Worm (Caenorhabditis elegans): Measurements from ENCODE around the gene grl-14.
A peak's percentile ranks its signal among the peaks of the same experiment; 100 is the strongest.

DNA sequence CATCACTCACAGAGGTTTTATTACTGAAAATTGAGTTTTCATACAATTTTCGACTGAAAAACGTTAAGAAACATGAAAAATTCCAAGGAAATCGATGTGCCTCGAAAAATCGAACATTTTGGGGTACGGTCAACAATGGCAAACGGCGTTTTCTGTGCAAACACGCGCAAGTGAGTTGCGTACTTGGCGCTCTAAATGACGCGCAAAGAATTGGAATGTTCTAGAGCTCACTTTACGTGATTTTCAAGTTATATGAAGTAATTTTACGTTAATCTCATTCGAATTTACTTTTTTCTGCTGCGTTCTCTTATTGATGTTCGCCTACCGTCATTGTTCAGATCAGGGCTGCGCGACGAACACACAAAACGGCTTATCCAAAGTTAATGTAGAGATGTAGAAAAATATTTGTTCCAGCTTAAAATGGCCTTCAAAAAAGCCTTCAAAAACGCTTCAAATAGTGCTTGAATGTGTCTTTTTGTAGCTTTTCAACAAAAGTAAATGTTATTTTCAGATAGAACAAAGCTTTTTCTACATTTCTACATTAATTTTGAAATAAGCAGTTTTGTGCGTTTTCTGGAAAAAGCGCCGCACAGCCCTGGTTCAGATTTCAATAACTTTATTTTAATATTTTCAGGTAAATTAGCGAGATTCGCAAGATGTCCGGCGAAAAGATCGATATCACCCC lies 20.3 kb downstream of the grl-14 start, which contains the start of the genes F31D4.2 and fkb-6:
- TF ChIP-seq ZK546.5 (tag; optimal IDR thresholded peaks at IDR 0.05) (no peak), nfya-1 (tag; optimal IDR thresholded peaks at IDR 0.05; ENCODE audit: insufficient read depth) (peak; percentile 85), fos-1 (tag; optimal IDR thresholded peaks at IDR 0.05) (no peak), lin-15B (tag; optimal IDR thresholded peaks at IDR 0.05) (peak; percentile 62), mdl-1 (tag; optimal IDR thresholded peaks at IDR 0.05) (no peak), ama-1 (optimal IDR thresholded peaks at IDR 0.05) (no peak), lin-39 (tag; optimal IDR thresholded peaks at IDR 0.05) (peak; percentile 63), nhr-25 (tag; optimal IDR thresholded peaks at IDR 0.05) (peak; percentile 82), daf-12 (tag; optimal IDR thresholded peaks at IDR 0.05) (no peak), ceh-28 (tag; optimal IDR thresholded peaks at IDR 0.05) (peak; percentile 76), nhr-237 (tag; optimal IDR thresholded peaks at IDR 0.05) (no peak), snpc-4 (tag; optimal IDR thresholded peaks at IDR 0.05) (peak; percentile 52)
